Fruit fly (Drosophila melanogaster): Measurements from ENCODE around the gene brk.

brk gene

dm6 chrX:7338538-7338937 lies 30.8 kb downstream of the brk start (continued):
- TF ChIP-seq CG4424 (GFP tag; optimal IDR thresholded peaks at IDR 0.05) (peak; percentile 57), CG9876 (GFP tag; optimal IDR thresholded peaks at IDR 0.05) (no peak), CG2875 (GFP tag; optimal IDR thresholded peaks at IDR 0.05) (peak; percentile 63), Doc2 (GFP tag; IDR thresholded peaks at IDR 0.05) (no peak), CG3838 (GFP tag; optimal IDR thresholded peaks at IDR 0.05) (no peak), Jarid2 (GFP tag; optimal IDR thresholded peaks at IDR 0.05) (peak; percentile 39), Xbp1 (GFP tag; optimal IDR thresholded peaks at IDR 0.05) (peak; percentile 64), emc (GFP tag; optimal IDR thresholded peaks at IDR 0.05) (no peak), sima (GFP tag; optimal IDR thresholded peaks at IDR 0.05) (no peak), sim (GFP tag; IDR thresholded peaks at IDR 0.05) (no peak), oc (tag; optimal IDR thresholded peaks at IDR 0.05) (peak; percentile 76), danr (GFP tag; IDR thresholded peaks at IDR 0.05) (0 out of 2 replicates have a peak, but pooled peaks have one; percentile 10), CG43689 (GFP tag; IDR thresholded peaks at IDR 0.05) (no peak), CG10543 (GFP tag; optimal IDR thresholded peaks at IDR 0.05) (peak; percentile 45), CG15601 (tag; optimal IDR thresholded peaks at IDR 0.05) (peak; percentile 72), tap (tag; optimal IDR thresholded peaks at IDR 0.05) (peak; percentile 54), Aef1 (GFP tag; IDR thresholded peaks at IDR 0.05) (no peak), ewg (GFP tag; optimal IDR thresholded peaks at IDR 0.05) (peak; percentile 57), CG34376 (GFP tag; optimal IDR thresholded peaks at IDR 0.05) (peak; percentile 63), CG4328 (GFP tag; optimal IDR thresholded peaks at IDR 0.05) (peak; percentile 49), CG2889 (GFP tag; IDR thresholded peaks at IDR 0.05) (no peak), CG13624 (GFP tag; optimal IDR thresholded peaks at IDR 0.05) (peak; percentile 61), CTCF (GFP tag; optimal IDR thresholded peaks at IDR 0.05) (no peak), CG30403 (GFP tag; optimal IDR thresholded peaks at IDR 0.05) (peak; percentile 61), HLHmδ (GFP tag; optimal IDR thresholded peaks at IDR 0.05) (no peak), Hr78 (GFP tag; optimal IDR thresholded peaks at IDR 0.05) (peak in 1 of 2 experiments; percentile 19), D19B (GFP tag; optimal IDR thresholded peaks at IDR 0.05) (peak; percentile 10), CG18011 (GFP tag; optimal IDR thresholded peaks at IDR 0.05) (peak; percentile 16), Elba2 (GFP tag; optimal IDR thresholded peaks at IDR 0.05) (no peak), CG31365 (tag; optimal IDR thresholded peaks at IDR 0.05) (peak; percentile 57), wdn (GFP tag; IDR thresholded peaks at IDR 0.05) (no peak), CG6791 (GFP tag; IDR thresholded peaks at IDR 0.05; ENCODE audit: partially characterized antibody) (no peak), Sry-β (GFP tag; optimal IDR thresholded peaks at IDR 0.05) (peak; percentile 13), Ptx1 (GFP tag; IDR thresholded peaks at IDR 0.05) (peak; percentile 48), CG42726 (GFP tag; IDR thresholded peaks at IDR 0.05; ENCODE audit: partially characterized antibody) (no peak), ems (GFP tag; optimal IDR thresholded peaks at IDR 0.05) (peak; percentile 40), Awh (GFP tag; IDR thresholded peaks at IDR 0.05) (peak; percentile 68; the same call in 1 of the 2 replicates), Adf1 (GFP tag; IDR thresholded peaks at IDR 0.05) (no peak), CG4707 (GFP tag; optimal IDR thresholded peaks at IDR 0.05) (peak; percentile 60), CG14710 (tag; optimal IDR thresholded peaks at IDR 0.05) (peak; percentile 60), CG6813 (GFP tag; optimal IDR thresholded peaks at IDR 0.05) (peak; percentile 68), Abd-B (GFP tag; optimal IDR thresholded peaks at IDR 0.05) (peak; percentile 56), gcm2 (GFP tag; optimal IDR thresholded peaks at IDR 0.05) (no peak), sens (GFP tag) (peak; percentile 90), CG1233 (GFP tag; optimal IDR thresholded peaks at IDR 0.05) (peak; percentile 67), CG6854 (GFP tag; optimal IDR thresholded peaks at IDR 0.05) (peak; percentile 66), CoRest (tag; optimal IDR thresholded peaks at IDR 0.05) (peak; percentile 70), CG34422 (GFP tag; IDR thresholded peaks at IDR 0.05) (peak; percentile 50; the same call in 1 of the 3 replicates), Usf (GFP tag; optimal IDR thresholded peaks at IDR 0.05) (no peak), ro (GFP tag; IDR thresholded peaks at IDR 0.05) (no peak), Bgb (GFP tag; IDR thresholded peaks at IDR 0.05; ENCODE audit: partially characterized antibody) (no peak)
